Worm (Caenorhabditis elegans) whole organism, young adult: ENCODE results near the gene F13H10.1.

Experiments
- F57C9.4 ChIP-seq: sonication (generic microtip); optimal IDR thresholded peaks from 2 replicates; lab custom pipeline; 2017; ENCODE audit warnings: mild to moderate bottlenecking, missing genetic modification characterization, missing compliant biosample characterization
- ama-1 ChIP-seq, 3 experiments: fragments of 150-350 bp in 1 of 3; sonication (generic microtip) in 2 of 3; optimal IDR thresholded peaks; 2 replicates each; lab custom pipeline; 2014 to 2018; ENCODE audit warnings: missing biosample characterization in 2 of 3, missing genetic modification characterization in 2 of 3, missing genetic modification reagents in 2 of 3
- mes-4 ChIP-seq: sonication (generic microtip); optimal IDR thresholded peaks from 2 replicates; lab custom pipeline; 2016; ENCODE audit warnings: missing genotype, missing genetic modification characterization, missing compliant biosample characterization
- nfya-1 ChIP-seq: sonication (generic microtip); optimal IDR thresholded peaks from 2 replicates; lab custom pipeline; 2017; ENCODE audit warnings: antibody characterized with exemption, missing compliant biosample characterization, missing genetic modification characterization, borderline replicate concordance; ENCODE audit not compliant: insufficient read depth
- rpc-1 ChIP-seq, 2 experiments: fragments of 150-350 bp in 1 of 2; sonication (generic microtip) in 1 of 2; optimal IDR thresholded peaks; 2 replicates each; lab custom pipeline; 2014 to 2018; ENCODE audit warnings: missing biosample characterization in 1 of 2, missing genetic modification characterization in 1 of 2, missing genetic modification reagents in 1 of 2, missing genotype in 1 of 2
- snpc-4 ChIP-seq, 5 experiments: fragments of 150-350 bp in 1 of 5; sonication (generic microtip) in 4 of 5; optimal IDR thresholded peaks; 2 replicates each; lab custom pipeline; 2014 to 2018; ENCODE audit warnings: missing genetic modification characterization in 5 of 5, missing biosample characterization in 3 of 5, antibody characterized with exemption in 2 of 5, mild to moderate bottlenecking in 2 of 5, missing compliant biosample characterization in 2 of 5, missing genotype in 2 of 5, moderate library complexity in 2 of 5, missing genetic modification reagents in 1 of 5
- ztf-25 ChIP-seq: fragments of 200-800 bp; sonication (Bioruptor generic); IDR thresholded peaks from 2 replicates; pipeline ENCODE4 v1.3.6; 2022; ENCODE audit warnings: missing genetic modification reagents, missing genetic modification characterization, missing compliant biosample characterization

DNA sequence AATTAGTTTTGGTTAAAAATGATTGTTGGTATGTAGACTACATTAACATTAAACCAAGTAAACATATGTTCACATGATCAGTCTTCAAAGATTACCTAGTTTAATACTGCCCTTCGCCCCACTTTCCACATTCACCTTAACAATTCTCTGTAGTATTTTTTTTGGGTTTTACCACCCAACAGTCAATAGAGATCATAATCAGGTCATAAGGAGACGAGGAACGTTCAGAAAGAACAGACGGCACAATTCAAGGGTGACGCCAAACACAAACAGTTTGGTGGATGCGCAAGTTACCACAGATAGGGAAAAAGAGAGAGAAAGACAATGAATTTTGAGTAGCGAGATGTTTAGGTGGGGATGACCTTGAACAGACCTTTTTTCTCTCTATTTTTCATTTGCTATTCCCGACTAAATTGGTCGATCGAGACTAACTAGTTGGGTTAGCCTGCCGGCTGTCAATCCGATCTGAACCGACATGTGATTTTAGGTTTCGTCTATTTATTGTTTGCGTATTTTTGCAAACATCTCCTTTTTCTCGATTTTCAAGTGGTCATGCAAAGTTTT, 32.7 kb upstream of the F13H10.1 start:
- TF ChIP-seq snpc-4 (GFP tag; optimal IDR thresholded peaks at IDR 0.05; lab: Kevin White, UChicago) = no peak
- no peak for TF ChIP-seq snpc-4 (tag; optimal IDR thresholded peaks at IDR 0.05; lab: Kevin White, UChicago)
- no peak for TF ChIP-seq F57C9.4 (tag; lab: Kevin White, UChicago)
- TF ChIP-seq rpc-1 (optimal IDR thresholded peaks at IDR 0.05; lab: Kevin White, UChicago) = no peak
- TF ChIP-seq rpc-1 (tag; optimal IDR thresholded peaks at IDR 0.05; lab: Kevin White, UChicago) = no peak
- TF ChIP-seq nfya-1 (tag; lab: Kevin White, UChicago) = no peak
- TF ChIP-seq ama-1 (optimal IDR thresholded peaks at IDR 0.05; lab: Kevin White, UChicago) = no peak
- TF ChIP-seq ama-1 (GFP tag; optimal IDR thresholded peaks at IDR 0.05; lab: Kevin White, UChicago) = no peak
- no peak for TF ChIP-seq ztf-25 (GFP tag; lab: Robert Waterston, UW)
- TF ChIP-seq mes-4 (tag; lab: Kevin White, UChicago) = no peak
